Fruit fly (Drosophila melanogaster) ovary, adult (tissue): ENCODE data around the gene CG6700.

Source experiments
- CG17801 ChIP-seq: fragments of 200-800 bp; optimal IDR thresholded peaks from 2 replicates; lab custom pipeline; 2019; ENCODE audit warnings: missing biosample characterization, mild to moderate bottlenecking, missing genetic modification characterization, moderate library complexity; ENCODE audit not compliant: partially characterized antibody

The CG6700 gene

dm6 chr2L:10818807-10819206, 23.6 kb downstream of the CG6700 start, which contains the start of gene CG6508:
TSS of gene CG6508 (plus strand) at chr2L:10819107.
- no peak for TF ChIP-seq CG17801 (GFP tag; lab: Kevin White, UChicago)

dm6 chr2L:10801951-10802780, 40.2 kb downstream of the CG6700 start:
- peak; percentile 74 for TF ChIP-seq CG17801 (GFP tag; lab: Kevin White, UChicago)

dm6 chr2L:10800877-10801719, 41.3 kb downstream of the CG6700 start, which contains the start of gene CG31869:
TSS of gene CG31869 (minus strand) at chr2L:10801109.
- no peak for TF ChIP-seq CG17801 (GFP tag; lab: Kevin White, UChicago)

DNA sequence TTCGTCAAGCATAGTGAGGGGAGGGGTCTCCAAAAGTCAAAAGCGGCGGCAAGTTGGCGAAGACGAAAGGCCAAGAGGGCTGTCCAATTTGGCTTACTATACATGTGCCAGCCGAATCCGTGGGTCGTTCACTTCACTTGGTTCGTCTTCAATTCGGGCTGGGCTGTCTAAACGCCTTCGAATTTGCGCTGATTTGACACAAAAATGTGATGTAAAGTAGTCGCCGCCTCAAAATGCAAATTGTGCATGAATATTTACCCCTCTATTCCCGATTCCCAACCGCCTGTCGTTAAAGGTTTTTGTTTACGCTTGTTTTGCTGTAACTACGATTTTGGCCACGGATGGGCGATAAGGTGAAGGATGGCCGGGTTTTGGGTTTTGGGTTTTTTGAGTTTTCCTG, 46.7 kb downstream of the CG6700 start:
- no peak for TF ChIP-seq CG17801 (GFP tag; lab: Kevin White, UChicago)

- TF ChIP-seq CG17801 (GFP tag; lab: Kevin White, UChicago), result no peak
Observed at dm6 chr2L:10794032-10794431, 48.4 kb downstream of the CG6700 start.

DNA sequence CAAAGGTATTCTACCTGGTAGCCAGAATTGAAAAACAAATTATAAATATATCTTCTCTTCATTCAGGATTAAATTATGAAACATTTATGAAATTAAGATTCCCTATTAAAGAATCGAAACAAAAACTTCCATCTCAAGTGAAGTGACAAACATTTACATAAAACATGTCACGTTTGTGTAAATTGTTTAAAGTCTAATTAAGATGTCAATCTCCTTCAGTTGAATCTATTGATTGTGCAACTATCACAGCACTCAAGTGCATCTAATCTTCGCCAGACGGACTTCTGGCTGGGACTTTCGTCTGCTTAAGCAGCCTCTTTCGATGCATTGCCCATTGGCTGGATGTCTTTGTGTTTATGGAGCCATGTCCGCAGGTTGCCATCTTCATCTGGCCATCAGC, 50.3 kb downstream of the CG6700 start:
- no peak for TF ChIP-seq CG17801 (GFP tag; lab: Kevin White, UChicago)

DNA sequence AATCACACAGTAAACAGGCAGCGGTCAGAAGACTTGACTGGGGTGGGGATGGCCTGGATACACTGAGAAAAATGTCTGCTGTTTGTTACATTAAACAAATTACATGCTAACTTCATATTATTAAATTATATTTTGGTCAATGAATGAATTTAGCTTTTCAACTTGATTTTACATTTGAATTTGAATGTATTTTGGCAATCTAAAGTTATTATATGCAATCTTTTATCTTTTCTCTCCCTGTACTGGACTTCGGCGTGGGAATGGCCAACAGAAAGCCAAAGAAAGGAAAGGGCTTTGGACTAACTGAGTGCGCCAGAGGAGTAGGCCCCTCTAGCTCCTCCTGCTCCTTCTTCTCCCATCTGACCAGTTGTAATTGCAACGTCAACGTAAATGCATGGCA, 51.1 kb downstream of the CG6700 start:
- no peak for TF ChIP-seq CG17801 (GFP tag; lab: Kevin White, UChicago)

- TF ChIP-seq CG17801 (GFP tag; lab: Kevin White, UChicago), result no peak
Observed at dm6 chr2L:10789922-10790321, 52.5 kb downstream of the CG6700 start, which contains the start of gene CG31870. TSS of gene CG31870 (plus strand) at chr2L:10790222.
